Worm (Caenorhabditis elegans) whole organism, L4 larva: Measurements from ENCODE around the gene rfip-1.

Experiments used
- D1046.2 ChIP-seq: fragments of 200-800 bp; sonication (Bioruptor generic); IDR thresholded peaks from 2 replicates; pipeline ENCODE4 v1.3.6; 2022; ENCODE audit warnings: missing genetic modification characterization, missing compliant biosample characterization
- F10B5.3 ChIP-seq: sonication (generic microtip); optimal IDR thresholded peaks from 2 replicates; lab custom pipeline; 2016; ENCODE audit warnings: mild to moderate bottlenecking, missing genetic modification characterization, missing compliant biosample characterization
- F26F4.8 ChIP-seq: fragments of 200-800 bp; sonication (Bioruptor generic); conservative IDR thresholded peaks from 2 replicates; pipeline ENCODE4 v1.3.6; 2022; ENCODE audit warnings: missing genetic modification characterization, missing compliant biosample characterization
- F37D6.2 ChIP-seq: sonication (generic microtip); optimal IDR thresholded peaks from 2 replicates; lab custom pipeline; 2016; ENCODE audit warnings: mild to moderate bottlenecking, missing genetic modification characterization, missing compliant biosample characterization
- F44E2.7 ChIP-seq: fragments of 200-800 bp; sonication (Bioruptor generic); IDR thresholded peaks from 2 replicates; pipeline ENCODE4 v2.1.2; 2022; ENCODE audit warnings: missing genetic modification characterization, missing compliant biosample characterization
- F49E8.2 ChIP-seq: sonication (generic microtip); optimal IDR thresholded peaks from 2 replicates; lab custom pipeline; 2016; ENCODE audit warnings: missing compliant biosample characterization, mild to moderate bottlenecking, missing genetic modification characterization, borderline replicate concordance
- Y5F2A.4 ChIP-seq: fragments of 200-800 bp; sonication (Bioruptor generic); optimal IDR thresholded peaks from 2 replicates; lab custom pipeline; 2018; ENCODE audit warnings: mild to moderate bottlenecking, missing genetic modification characterization, missing compliant biosample characterization
- Y75B8A.6 ChIP-seq: fragments of 200-800 bp; sonication (Bioruptor generic); IDR thresholded peaks from 2 replicates; pipeline ENCODE4 v1.3.6; 2022; ENCODE audit warnings: missing genetic modification reagents, missing genetic modification characterization, missing compliant biosample characterization
- ZK337.2 ChIP-seq: fragments of 200-800 bp; sonication (Bioruptor generic); IDR thresholded peaks from 2 replicates; pipeline ENCODE4 v1.3.6; 2022; ENCODE audit warnings: missing genetic modification reagents, missing genetic modification characterization, missing compliant biosample characterization
- aha-1 ChIP-seq: fragments of 150-350 bp; peaks from one replicate; lab custom pipeline; 2014; ENCODE audit warnings: missing biosample characterization, missing genetic modification characterization
- ama-1 ChIP-seq: fragments of 150-350 bp; optimal IDR thresholded peaks from 2 replicates; lab custom pipeline; 2014; ENCODE audit warnings: inconsistent platforms, mixed read lengths
- ceh-32 ChIP-seq: sonication (generic microtip); optimal IDR thresholded peaks from 2 replicates; lab custom pipeline; 2016; ENCODE audit warnings: mild to moderate bottlenecking, missing genetic modification characterization, missing compliant biosample characterization; ENCODE audit not compliant: poor library complexity
- ces-1 ChIP-seq: fragments of 150-350 bp; sonication (generic microtip); optimal IDR thresholded peaks from 4 replicates; lab custom pipeline; 2014; ENCODE audit warnings: missing biosample characterization, missing genetic modification reagents, missing genetic modification characterization
- ctbp-1 ChIP-seq: fragments of 200-800 bp; sonication (Bioruptor generic); IDR thresholded peaks from 2 replicates; pipeline ENCODE4 v1.3.6; 2022; ENCODE audit warnings: missing genetic modification reagents, missing genetic modification characterization, missing compliant biosample characterization
- dmd-6 ChIP-seq: fragments of 200-800 bp; sonication (Bioruptor generic); IDR thresholded peaks from 2 replicates; pipeline ENCODE4 v1.3.6; 2022; ENCODE audit warnings: missing genetic modification reagents, missing genetic modification characterization, missing compliant biosample characterization
- dmd-8 ChIP-seq: fragments of 200-800 bp; sonication (Bioruptor generic); IDR thresholded peaks from 2 replicates; pipeline ENCODE4 v1.3.6; 2022; ENCODE audit warnings: missing genetic modification characterization, missing compliant biosample characterization
- dmd-9 ChIP-seq: fragments of 200-800 bp; sonication (Bioruptor generic); IDR thresholded peaks from 2 replicates; pipeline ENCODE4 v1.3.6; 2022; ENCODE audit warnings: missing genetic modification reagents, missing genetic modification characterization, missing compliant biosample characterization
- dpl-1 ChIP-seq: fragments of 150-350 bp; optimal IDR thresholded peaks from 2 replicates; lab custom pipeline; 2014; ENCODE audit warnings: missing biosample characterization, missing genetic modification reagents, missing genetic modification characterization
- duxl-1 ChIP-seq: sonication (generic microtip); optimal IDR thresholded peaks from 2 replicates; lab custom pipeline; 2016; ENCODE audit warnings: mild to moderate bottlenecking, missing genetic modification characterization, moderate library complexity, missing compliant biosample characterization; ENCODE audit not compliant: poor library complexity
- egl-27 ChIP-seq: sonication (generic microtip); optimal IDR thresholded peaks from 3 replicates; lab custom pipeline; 2017; ENCODE audit warnings: missing biosample characterization, missing genetic modification reagents, missing genetic modification characterization
- egl-43 ChIP-seq: fragments of 200-800 bp; sonication (Bioruptor generic); IDR thresholded peaks from 2 replicates; pipeline ENCODE4 v1.3.6; 2022; ENCODE audit warnings: missing genetic modification reagents, missing genetic modification characterization, missing compliant biosample characterization
- fos-1 ChIP-seq: fragments of 150-350 bp; optimal IDR thresholded peaks from 2 replicates; lab custom pipeline; 2014; ENCODE audit warnings: missing biosample characterization, missing genetic modification characterization
- hlh-11 ChIP-seq: fragments of 200-800 bp; sonication (Bioruptor generic); optimal IDR thresholded peaks from 2 replicates; lab custom pipeline; 2018; ENCODE audit warnings: mild to moderate bottlenecking, missing genetic modification characterization, missing compliant biosample characterization
- hlh-30 ChIP-seq: sonication (generic microtip); optimal IDR thresholded peaks from 2 replicates; lab custom pipeline; 2017; ENCODE audit warnings: antibody characterized with exemption, mild to moderate bottlenecking, missing genetic modification characterization, missing compliant biosample characterization; ENCODE audit not compliant: insufficient read depth
- jun-1 ChIP-seq: fragments of 150-350 bp; optimal IDR thresholded peaks from 2 replicates; lab custom pipeline; 2014; ENCODE audit warnings: missing biosample characterization, missing genetic modification reagents, missing genetic modification characterization
- lim-7 ChIP-seq: fragments of 200-800 bp; sonication (Bioruptor generic); IDR thresholded peaks from 2 replicates; pipeline ENCODE4 v1.3.6; 2022; ENCODE audit warnings: missing genetic modification characterization, missing compliant biosample characterization
- lin-15B ChIP-seq: fragments of 150-350 bp; sonication (generic microtip); optimal IDR thresholded peaks from 3 replicates; lab custom pipeline; 2014; ENCODE audit warnings: missing biosample characterization, missing genetic modification characterization
- lin-29 ChIP-seq: fragments of 200-800 bp; sonication (Bioruptor generic); IDR thresholded peaks from 2 replicates; pipeline ENCODE4 v1.3.6; 2022; ENCODE audit warnings: missing genetic modification reagents, missing genetic modification characterization, missing compliant biosample characterization
- lin-39 ChIP-seq: fragments of 150-350 bp; optimal IDR thresholded peaks from 2 replicates; lab custom pipeline; 2014; ENCODE audit warnings: missing biosample characterization, missing genetic modification reagents, missing genetic modification characterization
- lir-3 ChIP-seq: sonication (generic microtip); optimal IDR thresholded peaks from 2 replicates; lab custom pipeline; 2016; ENCODE audit warnings: mild to moderate bottlenecking, missing genetic modification characterization, missing compliant biosample characterization
- lsy-2 ChIP-seq, 2 experiments: fragments of 150-350 bp in 1 of 2; sonication (generic microtip) in 1 of 2; optimal IDR thresholded peaks; 2 replicates each; lab custom pipeline; 2014 to 2017; ENCODE audit warnings: missing biosample characterization in 2 of 2, missing genetic modification characterization in 2 of 2
- madf-9 ChIP-seq: fragments of 200-800 bp; sonication (Bioruptor generic); conservative IDR thresholded peaks from 2 replicates; pipeline ENCODE4 v1.3.6; 2022; ENCODE audit warnings: missing genetic modification reagents, missing genetic modification characterization, missing compliant biosample characterization
- mdl-1 ChIP-seq, 2 experiments: fragments of 150-350 bp in 1 of 2; sonication (generic microtip) in 1 of 2; optimal IDR thresholded peaks; 2 replicates each; lab custom pipeline; 2014 to 2017; ENCODE audit warnings: missing biosample characterization in 2 of 2, missing genetic modification characterization in 2 of 2
- mep-1 ChIP-seq: fragments of 150-350 bp; sonication (generic microtip); optimal IDR thresholded peaks from 3 replicates; lab custom pipeline; 2014; ENCODE audit warnings: missing biosample characterization, missing genetic modification characterization
- mxl-2 ChIP-seq: fragments of 200-800 bp; sonication (Bioruptor generic); conservative IDR thresholded peaks from 2 replicates; pipeline ENCODE4 v1.3.6; 2022; ENCODE audit warnings: missing genetic modification reagents, missing genetic modification characterization, missing compliant biosample characterization
- mxl-3 ChIP-seq: fragments of 200-800 bp; sonication (Bioruptor generic); optimal IDR thresholded peaks from 2 replicates; lab custom pipeline; 2018; ENCODE audit warnings: mild to moderate bottlenecking, missing genetic modification characterization, missing compliant biosample characterization
- nhr-237 ChIP-seq: sonication (generic microtip); optimal IDR thresholded peaks from 2 replicates; lab custom pipeline; 2017; ENCODE audit warnings: missing biosample characterization, missing genetic modification characterization
- nhr-28 ChIP-seq: fragments of 150-350 bp; optimal IDR thresholded peaks from 2 replicates; lab custom pipeline; 2014; ENCODE audit warnings: missing biosample characterization, missing genetic modification characterization
- nhr-41 ChIP-seq: fragments of 200-800 bp; sonication (Bioruptor generic); IDR thresholded peaks from 2 replicates; pipeline ENCODE4 v1.3.6; 2022; ENCODE audit warnings: missing genetic modification reagents, missing genetic modification characterization, missing compliant biosample characterization
- nhr-42 ChIP-seq: fragments of 200-800 bp; sonication (Bioruptor generic); IDR thresholded peaks from 2 replicates; pipeline ENCODE4 v1.3.6; 2022; ENCODE audit warnings: missing genetic modification characterization, missing compliant biosample characterization
- nhr-48 ChIP-seq: sonication (generic microtip); optimal IDR thresholded peaks from 2 replicates; lab custom pipeline; 2016; ENCODE audit warnings: mild to moderate bottlenecking, missing genetic modification characterization, missing compliant biosample characterization
- rbr-2 ChIP-seq: sonication (generic microtip); optimal IDR thresholded peaks from 2 replicates; lab custom pipeline; 2016; ENCODE audit warnings: missing genotype, missing genetic modification characterization, missing compliant biosample characterization
- set-16 ChIP-seq: fragments of 200-800 bp; sonication (Bioruptor generic); IDR thresholded peaks from 2 replicates; pipeline ENCODE4 v1.3.6; 2022; ENCODE audit warnings: missing genetic modification reagents, missing genetic modification characterization, missing compliant biosample characterization
- skn-1 ChIP-seq: fragments of 150-350 bp; optimal IDR thresholded peaks from 2 replicates; lab custom pipeline; 2014; ENCODE audit warnings: missing biosample characterization, missing genetic modification characterization
- snpc-1.2 ChIP-seq: fragments of 200-800 bp; sonication (Bioruptor generic); IDR thresholded peaks from 2 replicates; pipeline ENCODE4 v1.3.6; 2022; ENCODE audit warnings: missing genetic modification reagents, missing genetic modification characterization, missing compliant biosample characterization
- spr-1 ChIP-seq: sonication (generic microtip); optimal IDR thresholded peaks from 2 replicates; lab custom pipeline; 2016; ENCODE audit warnings: mild to moderate bottlenecking, missing genetic modification characterization, missing compliant biosample characterization
- unc-62 ChIP-seq, 3 experiments: fragments of 150-350 bp in 1 of 3; sonication (generic microtip); optimal IDR thresholded peaks in 2 of 3; peaks in 1 of 3; 1 replicate in 1 of 3; 2 replicates in 2 of 3; lab custom pipeline; 2014 to 2017; ENCODE audit warnings: missing biosample characterization in 3 of 3, missing genetic modification characterization in 3 of 3, missing genetic modification reagents in 3 of 3, missing genotype in 1 of 3
- vab-7 ChIP-seq: fragments of 200-800 bp; sonication (Bioruptor generic); IDR thresholded peaks from 2 replicates; pipeline ENCODE4 v1.3.6; 2022; ENCODE audit warnings: missing genetic modification reagents, missing genetic modification characterization, missing compliant biosample characterization
- zag-1 ChIP-seq: fragments of 150-350 bp; optimal IDR thresholded peaks from 2 replicates; lab custom pipeline; 2014; ENCODE audit warnings: missing biosample characterization, missing genetic modification characterization
- zfp-3 ChIP-seq: fragments of 200-800 bp; sonication (Bioruptor generic); conservative IDR thresholded peaks from 2 replicates; pipeline ENCODE4 v1.3.6; 2022; ENCODE audit warnings: missing genetic modification reagents, missing genetic modification characterization, missing compliant biosample characterization
- zip-2 ChIP-seq: fragments of 150-350 bp; optimal IDR thresholded peaks from 2 replicates; lab custom pipeline; 2014; ENCODE audit warnings: missing biosample characterization, missing genetic modification characterization
- ztf-7 ChIP-seq: fragments of 150-350 bp; optimal IDR thresholded peaks from 2 replicates; lab custom pipeline; 2014; ENCODE audit warnings: missing biosample characterization, missing genetic modification characterization

Gene rfip-1

DNA sequence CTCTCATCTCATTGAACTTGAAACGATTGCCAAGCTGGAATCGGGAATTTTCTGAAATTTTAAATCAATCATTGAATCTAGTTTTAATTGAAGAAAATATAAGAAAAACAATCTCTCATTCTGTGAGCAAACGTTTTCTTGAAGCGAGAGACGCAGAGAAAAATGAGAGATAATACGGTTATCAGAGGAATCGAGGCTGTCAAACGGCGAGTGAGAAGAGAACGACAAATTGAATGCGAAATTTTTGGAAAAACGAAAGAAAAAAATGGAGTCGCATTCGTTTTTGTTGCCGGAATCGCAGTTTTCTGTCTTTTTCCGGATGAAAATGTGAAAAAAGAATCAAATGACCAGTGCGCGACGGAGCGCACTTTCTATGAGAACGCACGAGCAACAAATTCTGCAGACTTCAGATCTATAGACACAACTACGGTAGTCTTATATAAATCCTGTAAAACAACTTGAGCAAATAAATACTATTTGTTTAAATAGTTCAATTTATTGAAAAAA, 10.7 kb upstream of the rfip-1 start, which contains the start of gene tex-2 (continued):
- no peak for TF ChIP-seq madf-9 (GFP tag; lab: Robert Waterston, UW)
- TF ChIP-seq nhr-28 (tag; lab: Kevin White, UChicago): peak; percentile 90
- TF ChIP-seq mxl-2: no peak
- no peak for TF ChIP-seq set-16 (GFP tag; lab: Robert Waterston, UW)
- no peak for TF ChIP-seq ama-1
- no peak for TF ChIP-seq dmd-9 (GFP tag; lab: Robert Waterston, UW)
- no peak for TF ChIP-seq lim-7
- TF ChIP-seq ces-1 (GFP tag; lab: Kevin White, UChicago): no peak
- TF ChIP-seq zfp-3 (GFP tag; lab: Robert Waterston, UW): no peak
- TF ChIP-seq mdl-1 (tag; optimal IDR thresholded peaks at IDR 0.05; lab: Kevin White, UChicago): peak in 1 of 2 experiments; percentile 24
- no peak for TF ChIP-seq F10B5.3 (tag; lab: Kevin White, UChicago)
- no peak for TF ChIP-seq F26F4.8
- TF ChIP-seq egl-43 (GFP tag; lab: Robert Waterston, UW): no peak
- TF ChIP-seq zip-2 (tag; lab: Kevin White, UChicago): no peak
- no peak for TF ChIP-seq nhr-42 (GFP tag; lab: Robert Waterston, UW)
- no peak for TF ChIP-seq skn-1 (tag; lab: Kevin White, UChicago)
- TF ChIP-seq jun-1 (tag; lab: Kevin White, UChicago): no peak
- TF ChIP-seq ceh-32 (tag; lab: Kevin White, UChicago): no peak
- TF ChIP-seq Y75B8A.6: no peak
- no peak for TF ChIP-seq F44E2.7 (GFP tag; lab: Robert Waterston, UW)
- TF ChIP-seq unc-62 (GFP tag; optimal IDR thresholded peaks at IDR 0.05 in 1 of 2; lab: Kevin White, UChicago): no peak
- no peak for TF ChIP-seq unc-62 (tag; optimal IDR thresholded peaks at IDR 0.05; lab: Kevin White, UChicago)
- TF ChIP-seq lir-3: no peak
- no peak for TF ChIP-seq ctbp-1
- TF ChIP-seq nhr-237 (tag; lab: Kevin White, UChicago): no peak
- no peak for TF ChIP-seq lin-29 (GFP tag; lab: Robert Waterston, UW)
- TF ChIP-seq zag-1 (tag; lab: Kevin White, UChicago): no peak
- TF ChIP-seq dmd-8 (GFP tag; lab: Robert Waterston, UW): no peak
- no peak for TF ChIP-seq lin-39 (tag; lab: Kevin White, UChicago)
- TF ChIP-seq duxl-1 (tag; lab: Kevin White, UChicago): no peak
- TF ChIP-seq aha-1: no peak
- TF ChIP-seq Y5F2A.4: no peak
- no peak for TF ChIP-seq ZK337.2 (GFP tag; lab: Robert Waterston, UW)
- TF ChIP-seq fos-1 (tag; lab: Kevin White, UChicago): no peak
- no peak for TF ChIP-seq egl-27 (tag; lab: Kevin White, UChicago)
- peak; percentile 19 for TF ChIP-seq hlh-30 (tag; lab: Kevin White, UChicago)
- no peak for TF ChIP-seq D1046.2 (GFP tag; lab: Robert Waterston, UW)
- peak; percentile 2 for TF ChIP-seq dpl-1 (GFP tag; lab: Kevin White, UChicago)
- no peak for TF ChIP-seq lin-15B (tag; lab: Kevin White, UChicago)
- TF ChIP-seq mxl-3 (GFP tag; lab: Kevin White, UChicago): no peak
- peak; percentile 72 for TF ChIP-seq hlh-11 (tag; lab: Kevin White, UChicago)
- TF ChIP-seq nhr-41 (GFP tag; lab: Robert Waterston, UW): no peak
- TF ChIP-seq vab-7 (GFP tag; lab: Robert Waterston, UW): no peak
- no peak for TF ChIP-seq snpc-1.2
- TF ChIP-seq dmd-6 (GFP tag; lab: Robert Waterston, UW): peak; percentile 79
- no peak for TF ChIP-seq nhr-48 (tag; lab: Kevin White, UChicago)
- peak; percentile 17 for TF ChIP-seq F37D6.2 (tag; lab: Kevin White, UChicago)
- no peak for TF ChIP-seq rbr-2
- peak; percentile 53 for TF ChIP-seq mep-1 (tag; lab: Kevin White, UChicago)
- TF ChIP-seq ztf-7: no peak
- TF ChIP-seq spr-1 (tag; lab: Kevin White, UChicago): no peak
- no peak for TF ChIP-seq F49E8.2 (tag; lab: Kevin White, UChicago)
- TF ChIP-seq lsy-2 (tag; optimal IDR thresholded peaks at IDR 0.05; lab: Kevin White, UChicago): peak in 1 of 2 experiments; percentile 30
